Worm (Caenorhabditis elegans) whole organism, L2 larva: ENCODE data around the gene Y50E8A.2.
"Not testable (repeated sequence)": the region's sequence is repeated elsewhere in the genome, so short reads cannot be mapped to it uniquely, and the experiment has no call there.

Experiments
- C34F6.9 ChIP-seq: fragments of 150-350 bp; optimal IDR thresholded peaks from 2 replicates; lab custom pipeline; 2014; ENCODE audit warnings: missing biosample characterization, missing genetic modification characterization
- F13H6.1 ChIP-seq: sonication (generic microtip); optimal IDR thresholded peaks from 2 replicates; lab custom pipeline; 2016; ENCODE audit warnings: missing genetic modification characterization, missing compliant biosample characterization
- Y55F3AM.14 ChIP-seq: fragments of 200-800 bp; sonication (Bioruptor generic); optimal IDR thresholded peaks from 2 replicates; lab custom pipeline; 2018; ENCODE audit warnings: mild to moderate bottlenecking, missing genetic modification characterization, missing compliant biosample characterization
- ama-1 ChIP-seq: fragments of 150-350 bp; optimal IDR thresholded peaks from 2 replicates; lab custom pipeline; 2018; ENCODE audit warnings: inconsistent platforms
- ceh-16 ChIP-seq: fragments of 150-350 bp; optimal IDR thresholded peaks from 2 replicates; lab custom pipeline; 2014; ENCODE audit warnings: missing biosample characterization, missing genetic modification characterization
- ceh-82 ChIP-seq: fragments of 150-350 bp; optimal IDR thresholded peaks from 2 replicates; lab custom pipeline; 2014; ENCODE audit warnings: missing biosample characterization, missing genetic modification characterization
- crh-2 ChIP-seq: sonication (generic microtip); optimal IDR thresholded peaks from 2 replicates; lab custom pipeline; 2017; ENCODE audit warnings: missing biosample characterization, missing genetic modification characterization
- dmd-4 ChIP-seq: sonication (generic microtip); optimal IDR thresholded peaks from 2 replicates; lab custom pipeline; 2017; ENCODE audit warnings: missing biosample characterization, missing genetic modification characterization
- egl-27 ChIP-seq: sonication (generic microtip); optimal IDR thresholded peaks from 3 replicates; lab custom pipeline; 2017; ENCODE audit warnings: missing biosample characterization, missing genetic modification reagents, missing genetic modification characterization
- elt-1 ChIP-seq: fragments of 150-350 bp; optimal IDR thresholded peaks from 2 replicates; lab custom pipeline; 2014; ENCODE audit warnings: missing biosample characterization, missing genetic modification characterization
- elt-3 ChIP-seq: sonication (generic microtip); optimal IDR thresholded peaks from 2 replicates; lab custom pipeline; 2017; ENCODE audit warnings: missing biosample characterization, missing genetic modification characterization
- fos-1 ChIP-seq: fragments of 150-350 bp; optimal IDR thresholded peaks from 2 replicates; lab custom pipeline; 2014; ENCODE audit warnings: missing biosample characterization, missing genetic modification characterization
- lin-11 ChIP-seq: fragments of 150-350 bp; sonication (generic microtip); optimal IDR thresholded peaks from 2 replicates; lab custom pipeline; 2014; ENCODE audit warnings: missing biosample characterization, missing genetic modification characterization, inconsistent platforms, mixed read lengths
- lin-13 ChIP-seq: fragments of 150-350 bp; optimal IDR thresholded peaks from 2 replicates; lab custom pipeline; 2014; ENCODE audit warnings: missing biosample characterization, missing genetic modification reagents, missing genetic modification characterization
- lin-39 ChIP-seq: fragments of 150-350 bp; optimal IDR thresholded peaks from 2 replicates; lab custom pipeline; 2014; ENCODE audit warnings: missing biosample characterization, missing genetic modification reagents, missing genetic modification characterization
- lsy-2 ChIP-seq, 2 experiments: fragments of 150-350 bp in 1 of 2; sonication (generic microtip) in 1 of 2; optimal IDR thresholded peaks; 2 replicates each; lab custom pipeline; 2014 to 2017; ENCODE audit warnings: missing biosample characterization in 2 of 2, missing genetic modification characterization in 2 of 2
- mdl-1 ChIP-seq, 2 experiments: fragments of 150-350 bp in 1 of 2; sonication (generic microtip) in 1 of 2; optimal IDR thresholded peaks; 2 replicates each; lab custom pipeline; 2017; ENCODE audit warnings: missing biosample characterization in 2 of 2, missing genetic modification characterization in 2 of 2
- nhr-10 ChIP-seq: sonication (generic microtip); optimal IDR thresholded peaks from 2 replicates; lab custom pipeline; 2017; ENCODE audit warnings: missing biosample characterization, missing genetic modification characterization
- nhr-11 ChIP-seq: fragments of 150-350 bp; optimal IDR thresholded peaks from 2 replicates; lab custom pipeline; 2014; ENCODE audit warnings: missing biosample characterization, missing genetic modification characterization
- nhr-12 ChIP-seq: fragments of 150-350 bp; optimal IDR thresholded peaks from 2 replicates; lab custom pipeline; 2014; ENCODE audit warnings: missing biosample characterization, missing genetic modification characterization
- nhr-129 ChIP-seq: fragments of 150-350 bp; optimal IDR thresholded peaks from 2 replicates; lab custom pipeline; 2014; ENCODE audit warnings: missing biosample characterization, missing genetic modification characterization
- nhr-21 ChIP-seq: fragments of 150-350 bp; optimal IDR thresholded peaks from 2 replicates; lab custom pipeline; 2014; ENCODE audit warnings: missing biosample characterization, missing genetic modification characterization
- nhr-237 ChIP-seq: fragments of 150-350 bp; optimal IDR thresholded peaks from 2 replicates; lab custom pipeline; 2014; ENCODE audit warnings: missing biosample characterization, missing genetic modification characterization
- nhr-25 ChIP-seq: fragments of 150-350 bp; sonication (generic microtip); optimal IDR thresholded peaks from 3 replicates; lab custom pipeline; 2014; ENCODE audit warnings: missing biosample characterization, missing genetic modification characterization
- nhr-77 ChIP-seq: fragments of 150-350 bp; optimal IDR thresholded peaks from 2 replicates; lab custom pipeline; 2014; ENCODE audit warnings: missing biosample characterization, missing genetic modification characterization
- sem-4 ChIP-seq: fragments of 150-350 bp; optimal IDR thresholded peaks from 2 replicates; lab custom pipeline; 2014; ENCODE audit warnings: missing biosample characterization, missing genetic modification reagents, missing genetic modification characterization
- skn-1 ChIP-seq: sonication (generic microtip); optimal IDR thresholded peaks from 2 replicates; lab custom pipeline; 2017; ENCODE audit warnings: missing biosample characterization, missing genetic modification characterization
- sma-3 ChIP-seq: sonication (generic microtip); optimal IDR thresholded peaks from 2 replicates; lab custom pipeline; 2016; ENCODE audit warnings: missing genetic modification reagents, missing genetic modification characterization, missing compliant biosample characterization
- sma-9 ChIP-seq, 2 experiments: fragments of 150-350 bp in 1 of 2; sonication (generic microtip) in 1 of 2; optimal IDR thresholded peaks; 2 replicates each; lab custom pipeline; 2014 to 2016; ENCODE audit warnings: missing genetic modification characterization in 2 of 2, mild to moderate bottlenecking in 1 of 2, missing biosample characterization in 1 of 2, missing compliant biosample characterization in 1 of 2, missing genetic modification reagents in 1 of 2, moderate library complexity in 1 of 2
- unc-55 ChIP-seq: fragments of 150-350 bp; sonication (generic microtip); optimal IDR thresholded peaks from 3 replicates; lab custom pipeline; 2014; ENCODE audit warnings: missing biosample characterization, missing genetic modification reagents, missing genetic modification characterization
- unc-62 ChIP-seq: fragments of 150-350 bp; optimal IDR thresholded peaks from 2 replicates; lab custom pipeline; 2014; ENCODE audit warnings: missing biosample characterization, missing genetic modification reagents, missing genetic modification characterization
- ztf-1 ChIP-seq: fragments of 200-800 bp; sonication (Bioruptor generic); conservative IDR thresholded peaks from 2 replicates; pipeline ENCODE4 v1.3.6; 2022; ENCODE audit warnings: missing genetic modification characterization, missing compliant biosample characterization
- ztf-4 ChIP-seq: fragments of 150-350 bp; optimal IDR thresholded peaks from 2 replicates; lab custom pipeline; 2014; ENCODE audit warnings: missing biosample characterization, missing genetic modification characterization

Gene Y50E8A.2

DNA sequence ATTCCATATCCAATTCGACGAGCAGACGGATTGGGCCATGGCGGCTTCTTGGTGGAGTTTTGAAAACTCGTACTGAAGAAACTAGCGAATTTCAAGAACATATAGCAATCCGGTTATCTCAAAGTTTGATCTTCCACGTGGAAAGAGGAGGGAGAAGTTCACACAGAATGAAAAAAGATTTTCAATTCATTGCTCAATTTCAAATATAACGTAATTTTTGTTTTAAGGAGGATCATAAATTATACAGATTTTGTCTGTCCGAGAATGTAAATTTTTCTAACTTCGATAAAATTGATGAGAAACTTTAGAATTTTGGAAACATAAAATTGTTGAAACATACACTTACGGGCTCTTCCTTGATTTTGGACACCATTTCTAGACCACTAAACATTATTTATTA, at the start of gene Y50E8A.2:
Gene Y50E8A.2 (minus strand): TSS at position 101 of the 400 bp plus-strand sequence.
- TF ChIP-seq F13H6.1 (tag; lab: Kevin White, UChicago) (no peak), elt-1 (tag; lab: Kevin White, UChicago) (no peak)

DNA sequence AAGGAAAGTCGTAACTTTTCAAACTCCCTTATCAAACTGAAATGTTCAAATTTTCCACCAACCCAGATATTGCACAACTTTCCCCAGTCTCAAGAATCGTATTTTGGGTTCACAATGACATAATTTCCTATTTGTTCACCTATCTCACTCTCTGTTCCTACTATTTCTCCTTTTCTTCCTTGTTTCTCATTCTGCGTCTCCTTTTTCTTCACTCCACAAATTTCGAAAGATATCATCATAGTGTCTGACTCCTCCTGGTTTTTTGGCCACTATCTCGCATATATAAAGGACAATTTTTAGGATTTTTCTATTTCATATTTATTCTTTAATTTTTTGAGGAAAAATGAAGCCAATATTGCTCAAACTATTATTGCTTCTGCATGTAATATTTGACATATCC, 44.4 kb upstream of the Y50E8A.2 start, which contains the start of gene haf-7:
Gene haf-7 (plus strand): TSS at position 211 of the 400 bp plus-strand sequence.
- TF ChIP-seq nhr-77 (no peak), sem-4 (tag; lab: Kevin White, UChicago) (no peak), mdl-1 (tag; optimal IDR thresholded peaks at IDR 0.05; lab: Kevin White, UChicago) (no peak), nhr-21 (tag; lab: Kevin White, UChicago) (no peak), ceh-16 (tag; lab: Kevin White, UChicago) (no peak), unc-55 (GFP tag; lab: Kevin White, UChicago) (peak; percentile 63), elt-3 (tag; lab: Kevin White, UChicago) (no peak), egl-27 (tag; lab: Kevin White, UChicago) (no peak), ama-1 (no peak), C34F6.9 (tag; lab: Kevin White, UChicago) (peak; percentile 69), skn-1 (tag; lab: Kevin White, UChicago) (peak; percentile 60), nhr-12 (tag; lab: Kevin White, UChicago) (no peak), crh-2 (tag; lab: Kevin White, UChicago) (peak; percentile 28), nhr-129 (peak; percentile 85), lin-11 (no peak), unc-62 (no peak), lin-39 (tag; lab: Kevin White, UChicago) (no peak), nhr-25 (no peak), Y55F3AM.14 (GFP tag; lab: Kevin White, UChicago) (no peak), sma-9 (GFP tag; optimal IDR thresholded peaks at IDR 0.05; lab: Kevin White, UChicago) (peak; percentile 19), sma-9 (tag; optimal IDR thresholded peaks at IDR 0.05; lab: Kevin White, UChicago) (no peak), sma-3 (GFP tag; lab: Kevin White, UChicago) (no peak), fos-1 (tag; lab: Kevin White, UChicago) (peak; percentile 82)

DNA sequence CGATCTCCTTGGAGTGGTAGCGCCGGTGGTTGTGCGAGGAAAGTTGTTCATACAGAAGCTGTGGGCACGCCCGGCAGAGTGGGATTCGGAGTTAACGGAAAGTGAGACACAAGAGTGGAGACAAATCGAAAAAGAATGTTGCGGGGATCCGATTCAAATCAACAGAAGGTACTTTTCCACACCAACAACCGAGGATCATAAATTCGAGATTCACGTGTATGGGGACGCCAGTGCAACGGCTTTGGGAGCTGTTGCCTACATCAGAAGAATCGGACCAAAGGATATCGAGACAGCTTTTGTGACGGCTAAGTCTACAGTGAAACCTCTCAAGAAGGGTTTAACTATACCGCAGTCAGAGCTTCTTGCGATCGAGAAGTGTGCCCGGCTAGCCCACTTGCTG, 34.9 kb upstream of the Y50E8A.2 start:
- no peak for TF ChIP-seq sma-3 (GFP tag; lab: Kevin White, UChicago)
- TF ChIP-seq sem-4 (tag; lab: Kevin White, UChicago), result no peak
- TF ChIP-seq nhr-25, result no peak
- no peak for TF ChIP-seq C34F6.9 (tag; lab: Kevin White, UChicago)
- no peak for TF ChIP-seq egl-27 (tag; lab: Kevin White, UChicago)
- TF ChIP-seq ztf-4, result no peak
- no peak for TF ChIP-seq elt-3 (tag; lab: Kevin White, UChicago)
- no peak for TF ChIP-seq mdl-1 (tag; optimal IDR thresholded peaks at IDR 0.05; lab: Kevin White, UChicago)
- no peak for TF ChIP-seq nhr-11 (tag; lab: Kevin White, UChicago)
- TF ChIP-seq nhr-77, result no peak
- no peak for TF ChIP-seq ceh-82
- TF ChIP-seq F13H6.1 (tag; lab: Kevin White, UChicago), result no peak
- no peak for TF ChIP-seq dmd-4 (tag; lab: Kevin White, UChicago)
- no peak for TF ChIP-seq ztf-1 (GFP tag; lab: Robert Waterston, UW)

DNA sequence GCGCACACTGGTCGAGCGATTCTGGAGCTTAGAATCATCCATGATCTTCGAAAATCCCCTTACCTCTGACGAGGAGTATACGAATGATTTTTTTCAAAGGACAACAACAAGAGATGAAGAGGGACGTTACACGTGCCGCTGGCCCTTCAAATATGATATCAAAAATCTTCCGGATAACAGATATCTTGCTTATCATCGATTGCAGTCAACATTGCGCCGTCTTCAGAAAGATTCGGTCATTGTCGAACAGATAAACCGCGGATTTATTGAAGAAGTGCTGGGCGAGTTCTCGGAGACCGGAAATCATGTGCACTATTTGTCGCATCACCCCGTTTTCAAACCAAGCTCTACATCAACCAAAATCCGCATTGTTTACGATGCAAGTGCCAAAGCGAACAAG, 33.9 kb upstream of the Y50E8A.2 start:
- TF ChIP-seq mdl-1 (tag; optimal IDR thresholded peaks at IDR 0.05; lab: Kevin White, UChicago) (no peak), F13H6.1 (tag; lab: Kevin White, UChicago) (no peak), nhr-12 (tag; lab: Kevin White, UChicago) (no peak), lsy-2 (tag; optimal IDR thresholded peaks at IDR 0.05; lab: Kevin White, UChicago) (no peak), ceh-82 (no peak), crh-2 (tag; lab: Kevin White, UChicago) (no peak), elt-1 (tag; lab: Kevin White, UChicago) (no peak), nhr-10 (tag; lab: Kevin White, UChicago) (no peak), lin-13 (GFP tag; lab: Kevin White, UChicago) (no peak), nhr-237 (tag; lab: Kevin White, UChicago) (no peak), nhr-77 (no peak)

DNA sequence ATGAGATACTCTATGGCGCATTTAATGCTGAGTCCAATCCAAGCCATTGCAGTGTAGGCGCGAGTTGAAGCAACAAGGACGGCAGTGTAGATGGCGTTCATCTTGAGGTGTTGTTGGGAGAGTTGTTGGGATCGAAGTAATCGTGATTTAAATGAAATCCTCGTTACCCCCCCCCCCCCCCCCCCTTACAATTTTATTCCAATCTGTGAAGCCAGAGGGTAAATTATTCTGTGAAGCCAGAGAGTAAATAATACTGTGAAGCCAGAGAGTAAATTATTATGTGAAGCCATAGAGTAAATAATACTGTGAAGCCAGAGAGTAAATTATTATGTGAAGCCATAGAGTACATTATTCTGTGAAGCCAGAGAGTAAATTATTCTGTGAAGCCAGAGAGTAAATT, 21.7 kb upstream of the Y50E8A.2 start, which contains the start of gene nspa-10:
Gene nspa-10 (minus strand): TSS at position 101 of the 400 bp plus-strand sequence.
- not testable (repeated sequence) for TF ChIP-seq ceh-82; sem-4 (tag; lab: Kevin White, UChicago); ztf-4
